Worm (Caenorhabditis elegans) whole organism, L4 larva: ENCODE measurements around the gene Y116A8C.37.

Source experiments
- F49E8.2 ChIP-seq: sonication (generic microtip); optimal IDR thresholded peaks from 2 replicates; lab custom pipeline; 2016; ENCODE audit warnings: missing compliant biosample characterization, mild to moderate bottlenecking, missing genetic modification characterization, borderline replicate concordance
- arid-1 ChIP-seq: fragments of 200-800 bp; sonication (Bioruptor generic); conservative IDR thresholded peaks from 2 replicates; pipeline ENCODE4 v1.3.6; 2022; ENCODE audit warnings: missing genetic modification reagents, missing genetic modification characterization, missing compliant biosample characterization
- ceh-32 ChIP-seq: sonication (generic microtip); optimal IDR thresholded peaks from 2 replicates; lab custom pipeline; 2016; ENCODE audit warnings: mild to moderate bottlenecking, missing genetic modification characterization, missing compliant biosample characterization; ENCODE audit not compliant: poor library complexity
- egl-27 ChIP-seq: sonication (generic microtip); optimal IDR thresholded peaks from 3 replicates; lab custom pipeline; 2017; ENCODE audit warnings: missing biosample characterization, missing genetic modification reagents, missing genetic modification characterization
- lir-3 ChIP-seq: sonication (generic microtip); optimal IDR thresholded peaks from 2 replicates; lab custom pipeline; 2016; ENCODE audit warnings: mild to moderate bottlenecking, missing genetic modification characterization, missing compliant biosample characterization
- madf-5 ChIP-seq, 2 experiments: fragments of 200-800 bp; sonication (Bioruptor generic); IDR thresholded peaks; 2 replicates each; pipeline ENCODE4 v1.3.6; 2022; ENCODE audit warnings: missing compliant biosample characterization in 2 of 2, missing genetic modification characterization in 2 of 2
- mxl-3 ChIP-seq: fragments of 200-800 bp; sonication (Bioruptor generic); optimal IDR thresholded peaks from 2 replicates; lab custom pipeline; 2018; ENCODE audit warnings: mild to moderate bottlenecking, missing genetic modification characterization, missing compliant biosample characterization
- snpc-4 ChIP-seq: fragments of 150-350 bp; optimal IDR thresholded peaks from 2 replicates; lab custom pipeline; 2014; ENCODE audit warnings: missing biosample characterization, missing genetic modification characterization
- unc-62 ChIP-seq, 3 experiments: fragments of 150-350 bp in 1 of 3; sonication (generic microtip); optimal IDR thresholded peaks in 2 of 3; peaks in 1 of 3; 1 replicate in 1 of 3; 2 replicates in 2 of 3; lab custom pipeline; 2014 to 2017; ENCODE audit warnings: missing biosample characterization in 3 of 3, missing genetic modification characterization in 3 of 3, missing genetic modification reagents in 3 of 3, missing genotype in 1 of 3
- vab-7 ChIP-seq: fragments of 200-800 bp; sonication (Bioruptor generic); IDR thresholded peaks from 2 replicates; pipeline ENCODE4 v1.3.6; 2022; ENCODE audit warnings: missing genetic modification reagents, missing genetic modification characterization, missing compliant biosample characterization
- ztf-11 ChIP-seq: fragments of 150-350 bp; optimal IDR thresholded peaks from 2 replicates; lab custom pipeline; 2014; ENCODE audit warnings: missing biosample characterization, missing genetic modification characterization

ce11 chrIV:17087384-17088099 lies 43.4 kb downstream of the Y116A8C.37 start, which contains the start of the genes snx-13 and snr-1:
- peak; percentile 86 for TF ChIP-seq vab-7 (GFP tag; lab: Robert Waterston, UW)
- peak; percentile 58 for TF ChIP-seq lir-3 (tag; lab: Kevin White, UChicago)
- TF ChIP-seq ztf-11 (tag; lab: Kevin White, UChicago): no peak
- TF ChIP-seq snpc-4 (tag; lab: Kevin White, UChicago): no peak
- no peak for TF ChIP-seq ceh-32
- TF ChIP-seq F49E8.2 (tag; lab: Kevin White, UChicago): peak; percentile 3
- 0 out of 4 replicates have a peak, but pooled peaks of 1 of the 2 experiments have one; percentile 62 for TF ChIP-seq madf-5 (GFP tag; IDR thresholded peaks at IDR 0.05; lab: Robert Waterston, UW)
- no peak for TF ChIP-seq egl-27
- TF ChIP-seq mxl-3 (GFP tag; lab: Kevin White, UChicago): no peak
- TF ChIP-seq arid-1 (GFP tag; lab: Robert Waterston, UW): peak; percentile 61; the same call in 1 of the 2 replicates
- no peak for TF ChIP-seq unc-62 (GFP tag; optimal IDR thresholded peaks at IDR 0.05 in 1 of 2; lab: Kevin White, UChicago)
- no peak for TF ChIP-seq unc-62 (tag; optimal IDR thresholded peaks at IDR 0.05; lab: Kevin White, UChicago)
